Worm (Caenorhabditis elegans): ENCODE measurements around the gene K11C4.1.

- no peak for TF ChIP-seq Y79H2A.3 (GFP tag; conservative IDR thresholded peaks at IDR 0.05)
- TF ChIP-seq ztf-22 (GFP tag; optimal IDR thresholded peaks at IDR 0.05): no peak
- no peak for TF ChIP-seq unc-130 (GFP tag; optimal IDR thresholded peaks at IDR 0.05)
- no peak for TF ChIP-seq hlh-12 (tag; optimal IDR thresholded peaks at IDR 0.05)
- TF ChIP-seq ztf-3 (GFP tag; optimal IDR thresholded peaks at IDR 0.05): no peak
- TF ChIP-seq athp-1 (tag; optimal IDR thresholded peaks at IDR 0.05): no peak
- TF ChIP-seq hrde-1 (tag; optimal IDR thresholded peaks at IDR 0.05; ENCODE audit: borderline replicate concordance): no peak
- TF ChIP-seq ztf-26 (tag; optimal IDR thresholded peaks at IDR 0.05): no peak
- no peak for TF ChIP-seq him-1 (tag; optimal IDR thresholded peaks at IDR 0.05)
- no peak for TF ChIP-seq xnd-1 (tag; optimal IDR thresholded peaks at IDR 0.05)
- TF ChIP-seq Y95B8A.8 (GFP tag; IDR thresholded peaks at IDR 0.05): no peak
These were observed 4.2 kb downstream of the K11C4.1 start for ce11 chrV:6900814-6901592.
